Worm (Caenorhabditis elegans): ENCODE data around the gene wdr-46.

DNA sequence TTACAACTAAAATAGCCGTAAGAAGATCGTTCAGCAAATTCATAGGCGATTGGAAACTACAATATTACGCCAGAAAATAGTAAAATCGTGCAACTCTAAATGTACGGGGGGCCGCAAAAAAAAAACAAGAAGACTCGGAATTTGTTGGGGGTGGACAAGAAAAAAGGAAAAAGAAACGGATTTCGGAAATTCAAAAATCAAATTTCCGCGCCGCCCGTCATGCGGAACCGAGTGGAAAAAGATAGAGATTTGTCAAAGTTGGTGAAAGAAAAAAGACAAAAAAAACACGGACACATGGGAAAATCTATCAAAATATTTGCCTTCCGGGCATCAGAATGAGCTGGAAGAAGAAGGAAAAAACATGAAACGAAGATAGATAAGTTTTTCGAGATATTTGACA, 47.2 kb downstream of the wdr-46 start:
- TF ChIP-seq lin-35 (GFP tag; optimal IDR thresholded peaks at IDR 0.05) (no peak), fkh-4 (tag; optimal IDR thresholded peaks at IDR 0.05; ENCODE audit: borderline replicate concordance) (no peak)

All from whole organism, L1 larva.